Fruit fly (Drosophila melanogaster): Measurements from ENCODE around the gene Ir7c.

The Ir7c gene

dm6 chrX:7901153-7902038 is 27.2 kb downstream of the Ir7c start, which contains the start of the genes RpS6 and bys (continued):
- no peak for TF ChIP-seq gsb-n (tag; optimal IDR thresholded peaks at IDR 0.05)
- peak; percentile 46 for TF ChIP-seq ac (GFP tag; optimal IDR thresholded peaks at IDR 0.05)
- no peak for TF ChIP-seq CG11093 (GFP tag; IDR thresholded peaks at IDR 0.05)
- TF ChIP-seq CG9609 (GFP tag; optimal IDR thresholded peaks at IDR 0.05): no peak
- 0 out of 2 replicates have a peak, but pooled peaks have one; percentile 23 for TF ChIP-seq sim (GFP tag; IDR thresholded peaks at IDR 0.05)
- no peak; the same call in 1 of the 2 replicates for TF ChIP-seq ro (GFP tag; IDR thresholded peaks at IDR 0.05)
- no peak for TF ChIP-seq esg (GFP tag; conservative IDR thresholded peaks at IDR 0.05)
- TF ChIP-seq CG4707 (GFP tag; optimal IDR thresholded peaks at IDR 0.05): peak; percentile 63
- TF ChIP-seq pho (GFP tag; optimal IDR thresholded peaks at IDR 0.05): no peak
- TF ChIP-seq toy (GFP tag; IDR thresholded peaks at IDR 0.05): no peak
- peak; percentile 73 for TF ChIP-seq HLH4C (GFP tag; IDR thresholded peaks at IDR 0.05; ENCODE audit: partially characterized antibody)
- no peak for TF ChIP-seq cad (GFP tag; optimal IDR thresholded peaks at IDR 0.05)
- peak; percentile 64 for TF ChIP-seq Mes4 (GFP tag; optimal IDR thresholded peaks at IDR 0.05)
- peak; percentile 33 for TF ChIP-seq wek (GFP tag; optimal IDR thresholded peaks at IDR 0.05)
- no peak for TF ChIP-seq fd96Cb (tag; optimal IDR thresholded peaks at IDR 0.05)
- TF ChIP-seq mam (GFP tag; optimal IDR thresholded peaks at IDR 0.05): peak; percentile 31
- TF ChIP-seq nau (GFP tag; optimal IDR thresholded peaks at IDR 0.05): no peak
- peak; percentile 36 for TF ChIP-seq tin (GFP tag; optimal IDR thresholded peaks at IDR 0.05)
- TF ChIP-seq CTCF (GFP tag; optimal IDR thresholded peaks at IDR 0.05): no peak
- peak; percentile 82 for TF ChIP-seq CG17361 (GFP tag; IDR thresholded peaks at IDR 0.05)
- peak; percentile 23 for TF ChIP-seq stwl (tag; optimal IDR thresholded peaks at IDR 0.05)
- no peak for TF ChIP-seq seq (GFP tag; IDR thresholded peaks at IDR 0.05)
- TF ChIP-seq CG6254 (GFP tag; optimal IDR thresholded peaks at IDR 0.05): peak; percentile 11
- TF ChIP-seq CG14441 (GFP tag; IDR thresholded peaks at IDR 0.05): peak; percentile 58
- TF ChIP-seq Xbp1 (GFP tag; optimal IDR thresholded peaks at IDR 0.05): peak; percentile 54
- peak; percentile 70 for TF ChIP-seq CG34224 (GFP tag; IDR thresholded peaks at IDR 0.05; ENCODE audit: partially characterized antibody)
- TF ChIP-seq CG15696 (tag; optimal IDR thresholded peaks at IDR 0.05): peak; percentile 3
- peak; percentile 58 for TF ChIP-seq NC2β (GFP tag; optimal IDR thresholded peaks at IDR 0.05)
- no peak for TF ChIP-seq ewg (GFP tag; optimal IDR thresholded peaks at IDR 0.05)
- TF ChIP-seq Six4 (GFP tag; optimal IDR thresholded peaks at IDR 0.05): no peak
- peak; percentile 62 for TF ChIP-seq CG2120 (GFP tag; optimal IDR thresholded peaks at IDR 0.05)
- TF ChIP-seq CG9876 (GFP tag; optimal IDR thresholded peaks at IDR 0.05): peak; percentile 6
- TF ChIP-seq CG18011 (GFP tag; optimal IDR thresholded peaks at IDR 0.05): no peak
- TF ChIP-seq CG11456 (GFP tag; IDR thresholded peaks at IDR 0.05): peak; percentile 81
- TF ChIP-seq CG8765 (GFP tag; IDR thresholded peaks at IDR 0.05): 0 out of 2 replicates have a peak, but pooled peaks have one; percentile 23
- TF ChIP-seq ap (GFP tag; IDR thresholded peaks at IDR 0.05): no peak
- no peak for TF ChIP-seq Kr (GFP tag; optimal IDR thresholded peaks at IDR 0.05)
- TF ChIP-seq CG12104 (GFP tag; optimal IDR thresholded peaks at IDR 0.05): peak; percentile 30
- peak; percentile 69 for TF ChIP-seq zfh1 (GFP tag; IDR thresholded peaks at IDR 0.05)
- peak; percentile 56 for TF ChIP-seq lbe (GFP tag; optimal IDR thresholded peaks at IDR 0.05)
- TF ChIP-seq CG14667 (GFP tag; IDR thresholded peaks at IDR 0.05): peak; percentile 27; the same call in 1 of the 2 replicates
- no peak for TF ChIP-seq peb (GFP tag; IDR thresholded peaks at IDR 0.05)
- peak; percentile 92 for TF ChIP-seq dm (GFP tag; optimal IDR thresholded peaks at IDR 0.05)
- TF ChIP-seq pb (GFP tag; optimal IDR thresholded peaks at IDR 0.05): peak; percentile 19
- no peak for TF ChIP-seq pan (optimal IDR thresholded peaks at IDR 0.05)
- TF ChIP-seq pan (GFP tag; optimal IDR thresholded peaks at IDR 0.05 in 1 of 2, IDR thresholded peaks at IDR 0.05 in 1 of 2): peak in 1 of 2 experiments; percentile 65
- TF ChIP-seq CG16813 (GFP tag; IDR thresholded peaks at IDR 0.05; ENCODE audit: partially characterized antibody): peak; percentile 87
- TF ChIP-seq sima (GFP tag; optimal IDR thresholded peaks at IDR 0.05): no peak
- no peak for TF ChIP-seq hth (optimal IDR thresholded peaks at IDR 0.05)
- no peak for TF ChIP-seq stc (GFP tag; IDR thresholded peaks at IDR 0.05)
- no peak for TF ChIP-seq ash1 (GFP tag; optimal IDR thresholded peaks at IDR 0.05)

Data from whole organism, embryonic.